Worm (Caenorhabditis elegans) whole organism, L4/young adult: ENCODE results near the gene alh-10.

ENCODE experiments used
- W03F9.2 ChIP-seq: fragments of 150-350 bp; optimal IDR thresholded peaks from 2 replicates; lab custom pipeline; 2014; ENCODE audit warnings: missing biosample characterization, missing genetic modification characterization
- dao-5 ChIP-seq: sonication (generic microtip); optimal IDR thresholded peaks from 2 replicates; lab custom pipeline; 2016; ENCODE audit warnings: missing genotype, missing genetic modification characterization, moderate library complexity, missing compliant biosample characterization
- him-1 ChIP-seq: sonication (generic microtip); optimal IDR thresholded peaks from 2 replicates; lab custom pipeline; 2016; ENCODE audit warnings: missing genotype, missing genetic modification reagents, missing genetic modification characterization, missing compliant biosample characterization

Gene alh-10

ce11 chrX:7112589-7112988 lies 30.9 kb downstream of the alh-10 start, which contains the start of gene C36B7.1:
C36B7.1 (plus strand) TSS chrX:7112889.
- TF ChIP-seq W03F9.2 (tag; lab: Kevin White, UChicago) (no peak), him-1 (tag; lab: Kevin White, UChicago) (no peak), dao-5 (no peak)

- TF ChIP-seq W03F9.2 (tag; lab: Kevin White, UChicago) = no peak
- no peak for TF ChIP-seq him-1 (tag; lab: Kevin White, UChicago)
- TF ChIP-seq dao-5 = no peak
These were observed 37.3 kb downstream of the alh-10 start, which contains the start of gene C36B7.2 for ce11 chrX:7106103-7106502. C36B7.2 (plus strand) TSS chrX:7106403.

- no peak for TF ChIP-seq him-1 (tag; lab: Kevin White, UChicago)
- TF ChIP-seq W03F9.2 (tag; lab: Kevin White, UChicago) = no peak
- TF ChIP-seq dao-5 = no peak
These were observed 42.0 kb downstream of the alh-10 start, which contains the start of gene C36B7.3 for ce11 chrX:7101477-7101876. C36B7.3 (plus strand) TSS chrX:7101777.

- TF ChIP-seq dao-5 = no peak
- TF ChIP-seq W03F9.2 (tag; lab: Kevin White, UChicago) = no peak
- no peak for TF ChIP-seq him-1 (tag; lab: Kevin White, UChicago)
These were observed 43.2 kb downstream of the alh-10 start, which contains the start of gene C36B7.6 for ce11 chrX:7100290-7100689. C36B7.6 (minus strand) TSS chrX:7100338.

- TF ChIP-seq W03F9.2 (tag; lab: Kevin White, UChicago) = no peak
- no peak for TF ChIP-seq him-1 (tag; lab: Kevin White, UChicago)
- no peak for TF ChIP-seq dao-5
These were observed 44.4 kb downstream of the alh-10 start for ce11 chrX:7099049-7099448.

- no peak for TF ChIP-seq him-1 (tag; lab: Kevin White, UChicago)
- TF ChIP-seq W03F9.2 (tag; lab: Kevin White, UChicago) = no peak
These were observed 47.1 kb downstream of the alh-10 start, which contains the start of gene C36B7.5 for ce11 chrX:7096349-7096748. C36B7.5 (minus strand) TSS chrX:7096449.
